Worm (Caenorhabditis elegans) whole organism, dauer: ENCODE measurements around the gene fbxa-197.
"Not testable (repeated sequence)": the region's sequence is repeated elsewhere in the genome, so short reads cannot be mapped to it uniquely, and the experiment has no call there.

Experiments
- unc-62 ChIP-seq: sonication (generic microtip); optimal IDR thresholded peaks from 2 replicates; lab custom pipeline; 2017; ENCODE audit warnings: missing biosample characterization, missing genetic modification reagents, missing genetic modification characterization

fbxa-197 gene

DNA sequence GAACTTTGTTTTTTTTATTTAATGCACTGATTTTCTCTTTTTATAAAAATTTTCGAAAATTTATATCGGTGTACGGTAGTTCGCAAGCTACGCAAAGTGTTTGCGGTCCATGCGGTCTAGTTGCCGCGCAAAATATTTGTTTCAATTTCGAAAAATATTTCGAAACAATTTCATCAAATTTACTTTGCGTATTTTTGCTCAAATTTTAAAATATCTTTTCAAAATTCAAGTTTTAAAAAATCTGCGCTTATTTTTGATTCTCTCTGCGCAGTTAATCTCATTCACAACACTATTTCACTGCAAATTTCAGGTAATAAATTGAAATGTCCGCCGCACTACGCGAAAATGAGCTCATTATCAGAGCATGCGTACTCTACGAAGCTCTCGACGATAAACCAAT lies at the start of gene fbxa-197:
TSS of gene fbxa-197 (plus strand) at position 301 of the 400 bp plus-strand sequence.
- no peak for TF ChIP-seq unc-62 (GFP tag; lab: Kevin White, UChicago)

DNA sequence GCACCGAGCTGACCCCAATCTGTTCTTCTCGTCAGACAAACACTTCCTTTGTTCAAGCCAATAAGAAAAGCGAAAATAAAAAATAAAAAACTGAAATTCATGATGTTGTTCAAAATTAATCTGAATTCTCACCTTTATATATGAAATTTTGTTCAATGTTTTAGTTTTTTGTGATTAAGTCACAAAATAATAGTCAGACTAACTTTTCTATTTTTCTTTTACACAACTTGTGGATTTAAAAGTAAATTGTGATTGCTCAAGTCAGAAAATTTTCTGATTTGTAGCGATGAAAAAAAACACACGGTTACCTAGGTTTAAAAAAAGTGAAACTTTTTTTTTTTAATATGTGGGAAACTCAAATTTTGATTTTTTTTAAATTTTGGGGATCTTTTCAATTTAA lies 49.7 kb upstream of the fbxa-197 start, which contains the start of gene abf-3:
TSS of gene abf-3 (minus strand) at position 101 of the 400 bp plus-strand sequence.
- TF ChIP-seq unc-62 (GFP tag; lab: Kevin White, UChicago): no peak

DNA sequence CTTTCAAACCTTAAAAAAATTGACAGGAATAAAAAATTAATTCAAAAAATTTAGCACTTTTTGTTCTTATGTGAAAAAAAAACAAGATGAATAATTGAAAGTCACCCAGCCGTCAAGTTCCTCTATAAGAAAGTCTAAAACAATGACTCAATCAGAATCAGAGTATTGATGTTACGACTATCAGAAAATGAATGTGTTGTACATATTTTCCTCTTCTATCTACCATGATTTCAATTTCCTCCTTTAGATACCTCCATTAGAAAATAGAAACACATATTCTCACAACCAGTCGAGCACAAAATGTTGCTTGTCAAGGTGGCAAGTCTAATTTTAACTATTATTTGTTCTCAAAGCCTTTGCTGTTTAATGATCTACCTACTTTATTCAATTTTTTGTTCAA lies 47.5 kb upstream of the fbxa-197 start, which contains the start of gene srbc-48:
TSS of gene srbc-48 (plus strand) at position 301 of the 400 bp plus-strand sequence.
- TF ChIP-seq unc-62 (GFP tag; lab: Kevin White, UChicago): no peak

DNA sequence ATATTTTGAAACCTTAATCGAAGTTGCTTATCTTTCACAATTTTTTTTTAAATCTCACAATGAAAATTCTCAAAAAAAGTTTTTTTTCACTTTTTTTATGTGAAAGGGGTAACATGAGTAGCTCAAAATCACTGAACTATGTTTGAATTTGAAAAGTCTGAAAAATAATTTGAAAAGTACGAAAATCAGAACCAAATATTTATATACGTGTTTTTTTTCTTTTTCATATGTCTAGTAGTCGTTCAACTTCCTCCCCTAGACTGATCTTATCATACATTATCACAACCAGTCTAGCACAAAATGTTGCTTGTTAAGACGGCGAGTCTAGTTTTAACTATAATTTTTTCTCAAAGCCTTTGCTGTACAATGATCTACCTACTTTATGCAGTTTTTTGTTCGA lies 46.1 kb upstream of the fbxa-197 start, which contains the start of gene srbc-49:
TSS of gene srbc-49 (plus strand) at position 301 of the 400 bp plus-strand sequence.
- no peak for TF ChIP-seq unc-62 (GFP tag; lab: Kevin White, UChicago)

DNA sequence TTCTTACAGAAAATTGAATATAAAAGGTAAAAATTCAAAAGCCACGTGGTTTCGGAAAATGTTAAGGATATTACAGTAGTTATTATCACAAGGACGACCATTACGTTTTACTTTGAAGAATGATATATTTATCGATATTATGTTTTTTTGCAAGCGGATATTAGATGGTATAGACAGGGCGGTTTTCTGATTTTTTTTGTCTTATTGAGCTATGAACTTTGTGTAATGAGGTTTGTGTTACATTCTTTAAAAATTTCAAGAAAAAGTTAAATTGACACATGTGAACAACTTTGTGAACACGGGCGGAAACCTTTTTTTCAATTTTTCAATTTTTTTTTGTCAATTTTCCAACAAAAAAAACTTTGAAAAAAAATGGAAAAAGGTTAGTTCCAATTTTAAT lies 42.6 kb upstream of the fbxa-197 start, which contains the start of gene srbc-50:
TSS of gene srbc-50 (minus strand) at position 101 of the 400 bp plus-strand sequence.
- TF ChIP-seq unc-62 (GFP tag; lab: Kevin White, UChicago): no peak

DNA sequence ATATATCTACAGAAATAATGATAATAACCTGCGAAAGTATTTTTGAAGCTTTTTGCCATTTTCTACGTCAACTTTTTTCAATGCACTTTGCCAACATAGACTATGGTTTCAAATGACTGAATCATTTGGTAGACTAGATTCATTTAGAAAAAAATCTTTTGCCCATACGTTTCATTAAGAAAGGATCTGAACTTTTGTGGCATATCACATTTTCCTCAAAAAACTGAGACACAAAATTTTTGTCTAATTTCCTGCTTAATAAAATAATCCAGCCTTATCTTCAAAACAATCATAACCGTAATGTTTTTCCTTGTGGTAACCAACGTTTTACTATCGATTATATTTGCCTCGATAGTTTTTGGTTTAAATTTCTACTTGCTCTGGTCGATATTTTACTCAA lies 41.4 kb upstream of the fbxa-197 start, which contains the start of gene srbc-51:
TSS of gene srbc-51 (plus strand) at position 301 of the 400 bp plus-strand sequence.
- no peak for TF ChIP-seq unc-62 (GFP tag; lab: Kevin White, UChicago)

DNA sequence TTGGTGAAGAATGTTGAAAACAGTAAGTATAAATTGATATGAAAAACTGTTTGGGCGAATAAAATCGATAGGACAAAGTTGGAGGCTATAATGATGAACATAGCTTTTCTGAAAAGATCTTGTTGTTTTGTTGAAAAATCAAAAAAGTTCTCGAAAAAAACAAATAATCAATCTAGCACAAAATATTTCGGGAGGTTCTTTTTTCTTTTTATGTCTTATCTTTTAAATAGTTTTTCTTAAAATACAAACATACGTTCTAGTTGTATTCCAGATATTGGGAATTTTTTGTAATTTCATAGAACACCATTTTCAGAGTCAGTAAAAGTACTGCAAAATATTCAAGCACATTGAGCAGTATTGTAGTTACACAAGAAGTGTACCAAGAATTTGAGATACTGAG lies 37.6 kb upstream of the fbxa-197 start, which contains the start of gene srbc-55:
TSS of gene srbc-55 (minus strand) at position 101 of the 400 bp plus-strand sequence.
- TF ChIP-seq unc-62 (GFP tag; lab: Kevin White, UChicago): no peak

DNA sequence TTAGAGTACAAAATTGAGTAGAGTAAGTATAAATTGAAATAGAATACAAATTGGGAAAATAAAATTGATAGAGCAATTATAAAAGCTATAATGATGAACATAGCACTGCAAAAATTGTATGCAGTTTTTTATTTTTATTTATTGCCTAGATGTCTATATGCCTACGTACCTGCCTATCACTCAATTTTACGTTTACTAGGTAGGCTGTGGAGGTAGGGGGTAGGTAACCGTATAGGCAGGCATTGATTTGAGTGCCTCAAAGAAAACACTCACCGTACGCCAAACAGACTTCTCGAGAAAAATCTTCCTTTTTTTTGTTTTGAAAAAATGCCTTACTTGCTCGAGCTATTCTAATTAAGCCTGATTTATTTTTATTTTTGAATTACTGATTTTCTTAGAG lies 35.9 kb upstream of the fbxa-197 start, which contains the start of gene srbc-56:
TSS of gene srbc-56 (minus strand) at position 101 of the 400 bp plus-strand sequence.
- no peak for TF ChIP-seq unc-62 (GFP tag; lab: Kevin White, UChicago)

DNA sequence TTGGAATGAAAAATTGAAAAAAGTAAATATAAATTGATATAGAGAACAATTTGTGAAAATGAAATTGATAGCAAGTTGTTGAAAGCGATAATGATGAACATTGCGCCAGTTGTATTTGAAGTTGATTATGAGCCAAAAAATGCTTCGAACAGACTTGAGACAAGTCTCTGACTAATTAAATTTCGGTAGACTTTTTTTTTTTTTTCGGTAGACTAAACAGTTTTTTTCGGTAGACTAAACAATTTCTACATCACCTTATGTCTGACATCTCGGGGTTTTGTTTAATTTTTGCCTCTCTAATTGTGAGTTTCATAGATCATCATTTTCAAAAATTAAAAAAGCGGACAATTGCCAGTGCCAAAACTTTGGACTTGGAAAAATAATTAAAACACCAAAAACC lies 33.9 kb upstream of the fbxa-197 start, which contains the start of gene srbc-54:
TSS of gene srbc-54 (minus strand) at position 101 of the 400 bp plus-strand sequence.
- no peak for TF ChIP-seq unc-62 (GFP tag; lab: Kevin White, UChicago)

DNA sequence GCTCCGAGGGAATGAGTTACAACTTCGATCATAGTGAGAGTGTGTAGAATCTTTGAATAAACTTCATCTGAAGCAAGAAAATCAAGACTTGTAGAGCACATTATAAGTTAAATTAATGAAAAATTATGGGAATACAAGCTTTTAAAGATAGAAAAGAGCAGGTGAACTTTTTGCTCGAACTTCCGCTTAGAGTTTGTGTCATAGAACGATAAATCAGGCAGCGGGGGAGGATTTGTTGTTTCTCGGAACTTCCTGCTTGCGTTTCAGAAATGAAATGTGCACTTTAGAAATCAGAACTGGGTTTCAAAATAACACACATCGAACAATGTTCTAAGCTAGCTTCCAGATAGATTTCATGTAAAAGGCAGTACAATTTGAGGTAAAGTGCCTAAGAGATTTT lies 26.4 kb upstream of the fbxa-197 start, which contains the start of gene srh-149:
TSS of gene srh-149 (minus strand) at position 101 of the 400 bp plus-strand sequence.
- no peak for TF ChIP-seq unc-62 (GFP tag; lab: Kevin White, UChicago)

DNA sequence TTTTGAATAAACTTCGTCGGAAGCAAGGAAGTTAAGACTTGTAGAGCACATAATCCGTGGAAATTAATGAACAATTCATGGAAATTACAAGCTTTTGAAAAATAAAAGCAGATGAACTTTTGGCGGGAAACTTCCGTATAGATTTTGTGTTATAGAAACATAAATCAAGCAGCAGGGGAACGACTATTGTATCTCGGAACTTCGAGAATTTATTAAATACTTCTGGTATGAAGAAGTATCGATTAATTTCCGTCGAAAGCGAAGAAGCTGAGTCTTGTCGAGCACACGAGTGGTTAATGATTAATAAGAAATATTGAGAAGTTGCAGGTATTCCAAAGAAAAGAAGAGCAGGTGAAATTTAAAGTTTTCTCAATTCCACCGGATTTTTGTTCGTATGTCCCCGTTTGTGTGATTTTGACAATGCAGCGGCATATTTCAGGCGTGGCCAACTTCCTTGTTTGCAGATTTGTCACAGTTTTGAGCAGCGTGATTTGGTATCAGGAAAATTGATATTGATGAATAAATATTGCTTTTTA lies 17.1 kb upstream of the fbxa-197 start, which contains the start of gene srh-147:
TSS of gene srh-147 (minus strand) at position 51 of the 536 bp plus-strand sequence.
- not testable (repeated sequence) for TF ChIP-seq unc-62 (GFP tag; lab: Kevin White, UChicago)

DNA sequence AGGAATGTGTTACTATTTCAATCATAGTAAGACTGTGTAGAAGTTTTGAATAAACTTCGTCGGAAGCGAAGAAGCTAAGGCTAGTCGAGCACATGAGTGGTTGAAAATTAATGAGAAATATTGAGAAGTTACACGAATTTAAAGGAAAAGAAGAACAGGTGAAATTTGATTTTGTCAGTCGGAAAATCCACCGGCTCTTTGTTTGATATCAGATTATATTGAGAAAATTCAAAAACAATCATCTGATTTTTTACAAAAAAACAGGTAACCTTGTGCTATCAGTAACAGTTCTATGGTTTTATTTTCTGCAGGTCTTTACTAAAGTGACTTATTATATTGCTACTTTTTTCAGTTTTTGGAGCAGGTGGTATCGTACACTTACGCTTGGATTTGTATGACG lies 9.2 kb upstream of the fbxa-197 start, which contains the start of gene srh-148:
TSS of gene srh-148 (minus strand) at position 101 of the 400 bp plus-strand sequence.
- no peak for TF ChIP-seq unc-62 (GFP tag; lab: Kevin White, UChicago)

DNA sequence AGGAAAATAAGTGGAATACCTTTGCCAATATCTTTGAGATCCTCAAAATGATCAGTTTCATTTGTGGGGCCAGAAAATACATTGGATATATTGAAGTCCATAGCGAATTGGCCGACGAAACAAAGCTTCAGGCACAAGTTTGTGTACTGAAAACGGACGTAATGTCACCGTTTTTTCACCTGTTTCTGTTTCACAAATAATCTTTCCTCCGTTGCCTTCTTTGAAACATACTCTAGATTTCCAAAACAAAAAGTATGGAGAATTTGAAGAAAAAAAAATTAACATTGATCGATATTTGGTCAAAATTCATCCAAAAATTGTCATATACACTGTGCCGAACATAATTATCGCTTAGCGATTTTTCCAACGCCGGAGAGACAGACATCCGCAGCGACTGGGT lies 4.9 kb upstream of the fbxa-197 start, which contains the start of gene srz-12:
TSS of gene srz-12 (minus strand) at position 101 of the 400 bp plus-strand sequence.
- TF ChIP-seq unc-62 (GFP tag; lab: Kevin White, UChicago): no peak

DNA sequence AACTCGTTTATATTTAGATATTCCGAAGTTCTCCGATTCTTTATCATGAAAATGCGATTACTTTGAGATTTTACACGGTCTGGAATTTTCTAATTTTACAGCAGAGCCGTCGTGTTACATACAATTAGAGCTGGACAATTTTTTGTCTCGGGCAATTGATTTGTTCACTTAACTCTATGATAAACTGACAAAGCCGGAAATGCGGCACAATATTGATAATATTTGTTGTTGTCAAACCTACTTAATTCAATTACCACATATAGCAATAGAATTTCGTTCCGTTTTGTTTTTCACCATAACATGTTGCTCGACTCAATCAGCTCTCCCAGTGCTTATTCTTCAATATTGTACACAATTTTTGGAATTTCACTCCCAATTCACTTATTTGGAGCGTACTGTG lies 4.4 kb upstream of the fbxa-197 start, which contains the start of gene srh-299:
TSS of gene srh-299 (plus strand) at position 301 of the 400 bp plus-strand sequence.
- no peak for TF ChIP-seq unc-62 (GFP tag; lab: Kevin White, UChicago)

DNA sequence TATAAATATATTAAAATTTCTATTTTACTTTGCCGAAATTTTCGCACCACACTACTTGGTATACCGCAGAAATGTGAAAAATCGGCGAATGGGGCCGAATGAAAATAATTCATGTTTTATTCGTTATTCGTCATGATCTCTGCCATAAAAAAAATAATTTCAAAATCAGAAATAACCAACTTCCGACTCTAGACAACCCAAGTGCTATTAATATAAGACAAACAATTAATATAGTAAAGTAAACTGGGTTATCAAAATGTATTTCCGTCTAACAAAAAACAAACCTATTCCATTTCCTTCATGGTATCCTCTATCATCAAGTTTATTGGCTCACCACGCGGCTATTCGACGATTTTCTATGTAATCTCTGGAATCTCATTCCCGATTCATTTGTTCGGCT lies 1.6 kb upstream of the fbxa-197 start, which contains the start of gene srh-293:
TSS of gene srh-293 (plus strand) at position 301 of the 400 bp plus-strand sequence.
- TF ChIP-seq unc-62 (GFP tag; lab: Kevin White, UChicago): no peak

DNA sequence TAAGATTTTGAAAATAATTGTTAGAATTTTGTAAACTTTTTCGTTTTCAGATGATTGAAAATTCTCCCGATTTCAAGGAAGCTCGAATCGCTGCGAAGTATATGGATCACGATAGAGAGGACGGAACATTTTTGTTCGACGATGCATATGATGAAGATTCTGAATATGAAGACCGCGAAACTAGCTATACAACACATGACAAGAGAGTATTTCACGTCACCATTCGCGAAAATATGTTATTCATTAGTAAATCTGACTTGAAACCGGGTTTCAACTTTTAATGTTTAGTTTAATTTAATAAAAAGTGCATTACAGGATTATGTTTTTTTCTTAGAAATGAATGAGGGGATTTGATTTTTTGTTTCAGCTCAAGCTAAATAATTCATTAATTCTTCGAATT lies 2.9 kb downstream of the fbxa-197 start, which contains the start of gene str-57:
TSS of gene str-57 (plus strand) at position 301 of the 400 bp plus-strand sequence.
- TF ChIP-seq unc-62 (GFP tag; lab: Kevin White, UChicago): no peak
